Worm (Caenorhabditis elegans) whole organism, young adult: ENCODE results near the gene E02H4.4.

Experiments
- F33H1.4 ChIP-seq: fragments of 200-800 bp; sonication (Bioruptor generic); IDR thresholded peaks from 2 replicates; pipeline ENCODE4 v1.3.6; 2022; ENCODE audit warnings: missing genetic modification reagents, missing genetic modification characterization, missing compliant biosample characterization
- T07F8.4 ChIP-seq: sonication (generic microtip); optimal IDR thresholded peaks from 2 replicates; lab custom pipeline; 2016; ENCODE audit warnings: mild to moderate bottlenecking, missing genetic modification characterization, moderate library complexity, missing compliant biosample characterization
- Y67H2A.10 ChIP-seq: fragments of 200-800 bp; sonication (Bioruptor generic); conservative IDR thresholded peaks from 2 replicates; pipeline ENCODE4 v1.3.6; 2022; ENCODE audit warnings: missing genetic modification reagents, missing genetic modification characterization, missing compliant biosample characterization
- athp-1 ChIP-seq: sonication (generic microtip); optimal IDR thresholded peaks from 2 replicates; lab custom pipeline; 2017; ENCODE audit warnings: mild to moderate bottlenecking, missing genetic modification characterization, missing compliant biosample characterization
- lir-1 ChIP-seq: fragments of 200-800 bp; sonication (Bioruptor generic); conservative IDR thresholded peaks from 2 replicates; pipeline ENCODE4 v1.3.6; 2022; ENCODE audit warnings: missing genetic modification reagents, missing genetic modification characterization, missing compliant biosample characterization
- madf-10 ChIP-seq: sonication (generic microtip); optimal IDR thresholded peaks from 2 replicates; lab custom pipeline; 2016; ENCODE audit warnings: mild to moderate bottlenecking, missing genetic modification characterization, missing compliant biosample characterization
- nhr-80 ChIP-seq: sonication (generic microtip); optimal IDR thresholded peaks from 2 replicates; lab custom pipeline; 2016; ENCODE audit warnings: missing genetic modification characterization, missing compliant biosample characterization
- rcor-1 ChIP-seq: fragments of 200-800 bp; sonication (Bioruptor generic); IDR thresholded peaks from 2 replicates; pipeline ENCODE4 v1.3.6; 2022; ENCODE audit warnings: missing genetic modification reagents, missing genetic modification characterization, missing compliant biosample characterization
- snpc-4 ChIP-seq, 5 experiments: fragments of 150-350 bp in 1 of 5; sonication (generic microtip) in 4 of 5; optimal IDR thresholded peaks; 2 replicates each; lab custom pipeline; 2014 to 2018; ENCODE audit warnings: missing genetic modification characterization in 5 of 5, missing biosample characterization in 3 of 5, antibody characterized with exemption in 2 of 5, mild to moderate bottlenecking in 2 of 5, missing compliant biosample characterization in 2 of 5, missing genotype in 2 of 5, moderate library complexity in 2 of 5, missing genetic modification reagents in 1 of 5
- somi-1 ChIP-seq: fragments of 200-800 bp; sonication (Bioruptor generic); optimal IDR thresholded peaks from 2 replicates; lab custom pipeline; 2018; ENCODE audit warnings: mild to moderate bottlenecking, missing genetic modification characterization, missing compliant biosample characterization
- tbp1 ChIP-seq: fragments of 200-800 bp; sonication (Bioruptor generic); optimal IDR thresholded peaks from 2 replicates; lab custom pipeline; 2018; ENCODE audit warnings: mild to moderate bottlenecking, missing genetic modification characterization, missing compliant biosample characterization
- zfh-2 ChIP-seq: fragments of 200-800 bp; sonication (Bioruptor generic); conservative IDR thresholded peaks from 2 replicates; pipeline ENCODE4 v1.3.6; 2022; ENCODE audit warnings: missing genetic modification reagents, missing genetic modification characterization, missing compliant biosample characterization
- ztf-28 ChIP-seq: fragments of 200-800 bp; sonication (Bioruptor generic); IDR thresholded peaks from 2 replicates; pipeline ENCODE4 v1.3.6; 2022; ENCODE audit warnings: missing genetic modification reagents, missing genetic modification characterization, missing compliant biosample characterization

ce11 chrX:14234366-14234765 lies 23.4 kb upstream of the E02H4.4 start, which contains the start of gene srg-36:
- TF ChIP-seq athp-1 (tag; lab: Kevin White, UChicago) (no peak), Y67H2A.10 (GFP tag; lab: Robert Waterston, UW) (no peak), T07F8.4 (tag; lab: Kevin White, UChicago) (no peak), F33H1.4 (GFP tag; lab: Robert Waterston, UW) (no peak), ztf-28 (no peak), snpc-4 (GFP tag; optimal IDR thresholded peaks at IDR 0.05; lab: Kevin White, UChicago) (no peak), snpc-4 (tag; optimal IDR thresholded peaks at IDR 0.05; lab: Kevin White, UChicago) (no peak), tbp1 (GFP tag; lab: Kevin White, UChicago) (no peak), zfh-2 (GFP tag; lab: Robert Waterston, UW) (no peak), lir-1 (GFP tag; lab: Robert Waterston, UW) (no peak), somi-1 (GFP tag; lab: Kevin White, UChicago) (no peak), madf-10 (no peak), nhr-80 (no peak), rcor-1 (GFP tag; lab: Robert Waterston, UW) (no peak)
